2 fruit fly cellular contexts compared by ENCODE assay signal in genomic region chrX:13143100-13143499, dm6.
A peak's percentile ranks its signal among the peaks of the same experiment; 100 is the strongest.
TF ChIP-seq lines count a peak whose summit lies in the region.

No protein-coding gene starts in this region.

TF ChIP-seq in whole organism, embryonic, 481 proteins besides CTCF, POLR2A, EP300 and RAD21 (continued from another document and continues in another):
- peak; percentile 33; the same call in 1 of the 2 replicates for TF ChIP-seq seq (GFP tag; IDR thresholded peaks at IDR 0.05; lab: Robert Waterston, UW)
- TF ChIP-seq CG16863 (GFP tag; optimal IDR thresholded peaks at IDR 0.05; lab: Kevin White, UChicago): no peak
- peak; percentile 66 for TF ChIP-seq CG17359 (tag; optimal IDR thresholded peaks at IDR 0.05; lab: Kevin White, UChicago)
- peak; percentile 34 for TF ChIP-seq Xbp1 (GFP tag; optimal IDR thresholded peaks at IDR 0.05; lab: Kevin White, UChicago)
- TF ChIP-seq Fer2 (tag; optimal IDR thresholded peaks at IDR 0.05; lab: Kevin White, UChicago): no peak
- no peak for TF ChIP-seq ATbp (GFP tag; optimal IDR thresholded peaks at IDR 0.05; lab: Kevin White, UChicago)
- peak; percentile 6 for TF ChIP-seq Six4 (GFP tag; optimal IDR thresholded peaks at IDR 0.05; lab: Kevin White, UChicago)
- TF ChIP-seq chn (GFP tag; optimal IDR thresholded peaks at IDR 0.05; lab: Kevin White, UChicago): no peak
- TF ChIP-seq CG16779 (GFP tag; IDR thresholded peaks at IDR 0.05; lab: Robert Waterston, UW): no peak
- no peak for TF ChIP-seq emc (GFP tag; optimal IDR thresholded peaks at IDR 0.05; lab: Kevin White, UChicago)
- TF ChIP-seq unpg (GFP tag; optimal IDR thresholded peaks at IDR 0.05; lab: Kevin White, UChicago): peak; percentile 63
- TF ChIP-seq CG10147 (GFP tag; optimal IDR thresholded peaks at IDR 0.05; lab: Kevin White, UChicago): no peak
- TF ChIP-seq CG13296 (GFP tag; optimal IDR thresholded peaks at IDR 0.05; lab: Kevin White, UChicago): peak; percentile 31
- TF ChIP-seq cwo (GFP tag; optimal IDR thresholded peaks at IDR 0.05; lab: Kevin White, UChicago): no peak
- no peak for TF ChIP-seq dimm (GFP tag; IDR thresholded peaks at IDR 0.05; lab: Robert Waterston, UW)
- TF ChIP-seq fd102C (GFP tag; optimal IDR thresholded peaks at IDR 0.05; lab: Kevin White, UChicago): peak; percentile 10
- TF ChIP-seq CG3726 (GFP tag; IDR thresholded peaks at IDR 0.05; lab: Robert Waterston, UW): no peak
- TF ChIP-seq CG1602 (GFP tag; optimal IDR thresholded peaks at IDR 0.05; lab: Kevin White, UChicago): no peak
- TF ChIP-seq CG30403 (GFP tag; optimal IDR thresholded peaks at IDR 0.05; lab: Kevin White, UChicago): peak; percentile 18
- peak; percentile 9 for TF ChIP-seq bcd (GFP tag; optimal IDR thresholded peaks at IDR 0.05; lab: Kevin White, UChicago)
- TF ChIP-seq CG12659 (GFP tag; optimal IDR thresholded peaks at IDR 0.05; lab: Kevin White, UChicago): peak; percentile 25
- TF ChIP-seq amos (GFP tag; IDR thresholded peaks at IDR 0.05; lab: Robert Waterston, UW; ENCODE audit: partially characterized antibody): no peak
- peak; percentile 3 for TF ChIP-seq CG8924 (tag; optimal IDR thresholded peaks at IDR 0.05; lab: Kevin White, UChicago)
- TF ChIP-seq Pdp1 (GFP tag; optimal IDR thresholded peaks at IDR 0.05; lab: Kevin White, UChicago): peak in 1 of 2 experiments; percentile 21
- no peak for TF ChIP-seq toy (GFP tag; IDR thresholded peaks at IDR 0.05; lab: Robert Waterston, UW)
- TF ChIP-seq pan (optimal IDR thresholded peaks at IDR 0.05; lab: Kevin White, UChicago): no peak
- peak in 1 of 2 experiments; percentile 33 for TF ChIP-seq pan (GFP tag; optimal IDR thresholded peaks at IDR 0.05 in 1 of 2, IDR thresholded peaks at IDR 0.05 in 1 of 2)
- TF ChIP-seq CG18619 (GFP tag; optimal IDR thresholded peaks at IDR 0.05; lab: Kevin White, UChicago): no peak
- TF ChIP-seq Mad (GFP tag; optimal IDR thresholded peaks at IDR 0.05; lab: Kevin White, UChicago): no peak
- TF ChIP-seq Side (GFP tag; optimal IDR thresholded peaks at IDR 0.05; lab: Kevin White, UChicago): no peak
- no peak for TF ChIP-seq hkb (optimal IDR thresholded peaks at IDR 0.05; lab: Kevin White, UChicago)
- peak; percentile 66 for TF ChIP-seq hkb (GFP tag; IDR thresholded peaks at IDR 0.05; lab: Robert Waterston, UW)
- TF ChIP-seq Dbx (GFP tag; IDR thresholded peaks at IDR 0.05; lab: Robert Waterston, UW): no peak
- peak; percentile 6 for TF ChIP-seq run (tag; optimal IDR thresholded peaks at IDR 0.05; lab: Kevin White, UChicago)
- peak; percentile 76 for TF ChIP-seq CG7271 (tag; optimal IDR thresholded peaks at IDR 0.05; lab: Kevin White, UChicago)
- peak; percentile 36 for TF ChIP-seq CG10209 (GFP tag; optimal IDR thresholded peaks at IDR 0.05; lab: Kevin White, UChicago)
- no peak for TF ChIP-seq ara (GFP tag; IDR thresholded peaks at IDR 0.05; lab: Robert Waterston, UW)
- TF ChIP-seq ken (GFP tag; IDR thresholded peaks at IDR 0.05; lab: Robert Waterston, UW): no peak
- no peak for TF ChIP-seq CG16815 (GFP tag; optimal IDR thresholded peaks at IDR 0.05; lab: Kevin White, UChicago)
- TF ChIP-seq Atf3 (GFP tag; optimal IDR thresholded peaks at IDR 0.05; lab: Kevin White, UChicago): no peak
- TF ChIP-seq MBD-R2 (GFP tag; IDR thresholded peaks at IDR 0.05; lab: Robert Waterston, UW): no peak
- 0 out of 3 replicates have a peak, but pooled peaks have one; percentile 12 for TF ChIP-seq B-H1 (GFP tag; IDR thresholded peaks at IDR 0.05; lab: Robert Waterston, UW)
- TF ChIP-seq CG4820 (GFP tag; optimal IDR thresholded peaks at IDR 0.05; lab: Kevin White, UChicago): peak; percentile 10
- peak; percentile 40; the same call in 1 of the 2 replicates for TF ChIP-seq CG14667 (GFP tag; IDR thresholded peaks at IDR 0.05; lab: Robert Waterston, UW)
- TF ChIP-seq dysf (GFP tag; IDR thresholded peaks at IDR 0.05; lab: Robert Waterston, UW): peak; percentile 46; the same call in 2 of the 3 replicates
- TF ChIP-seq psq (GFP tag; optimal IDR thresholded peaks at IDR 0.05; lab: Kevin White, UChicago): no peak
- no peak for TF ChIP-seq CG14965 (GFP tag; optimal IDR thresholded peaks at IDR 0.05; lab: Kevin White, UChicago; ENCODE audit: borderline replicate concordance)
- TF ChIP-seq CG33213 (GFP tag; optimal IDR thresholded peaks at IDR 0.05; lab: Kevin White, UChicago): no peak
- no peak for TF ChIP-seq TFAM (GFP tag; optimal IDR thresholded peaks at IDR 0.05; lab: Kevin White, UChicago)
- peak; percentile 10 for TF ChIP-seq CG5180 (GFP tag; optimal IDR thresholded peaks at IDR 0.05; lab: Kevin White, UChicago)
- no peak for TF ChIP-seq Kr (GFP tag; optimal IDR thresholded peaks at IDR 0.05; lab: Kevin White, UChicago)
- TF ChIP-seq wor (GFP tag; IDR thresholded peaks at IDR 0.05; lab: Robert Waterston, UW): no peak
- TF ChIP-seq CG12219 (GFP tag; optimal IDR thresholded peaks at IDR 0.05; lab: Kevin White, UChicago): peak; percentile 29
- TF ChIP-seq CG11695 (GFP tag; IDR thresholded peaks at IDR 0.05; lab: Robert Waterston, UW): peak; percentile 52; the same call in 1 of the 3 replicates
- peak; percentile 61 for TF ChIP-seq CG2712 (tag; optimal IDR thresholded peaks at IDR 0.05; lab: Kevin White, UChicago)
- no peak for TF ChIP-seq Tbp (GFP tag; optimal IDR thresholded peaks at IDR 0.05; lab: Kevin White, UChicago)
- TF ChIP-seq tll (GFP tag; optimal IDR thresholded peaks at IDR 0.05; lab: Kevin White, UChicago): no peak
- TF ChIP-seq CG12391 (tag; optimal IDR thresholded peaks at IDR 0.05; lab: Kevin White, UChicago): peak; percentile 40
- TF ChIP-seq CG8089 (GFP tag; optimal IDR thresholded peaks at IDR 0.05; lab: Kevin White, UChicago): no peak
- TF ChIP-seq CG15269 (tag; optimal IDR thresholded peaks at IDR 0.05; lab: Kevin White, UChicago): peak; percentile 54
- TF ChIP-seq GATAe (GFP tag; conservative IDR thresholded peaks at IDR 0.05; lab: Robert Waterston, UW): no peak
- no peak for TF ChIP-seq CG3281 (GFP tag; optimal IDR thresholded peaks at IDR 0.05; lab: Kevin White, UChicago)
- no peak for TF ChIP-seq BEAF-32 (GFP tag; optimal IDR thresholded peaks at IDR 0.05; lab: Kevin White, UChicago)
- TF ChIP-seq CG17385 (GFP tag; optimal IDR thresholded peaks at IDR 0.05; lab: Kevin White, UChicago): peak; percentile 61
- peak; percentile 43; the same call in 1 of the 2 replicates for TF ChIP-seq CG31441 (GFP tag; IDR thresholded peaks at IDR 0.05; lab: Robert Waterston, UW)
- TF ChIP-seq stwl (tag; optimal IDR thresholded peaks at IDR 0.05; lab: Kevin White, UChicago): no peak
- TF ChIP-seq CG6683 (GFP tag; optimal IDR thresholded peaks at IDR 0.05; lab: Kevin White, UChicago): no peak

TF ChIP-seq in whole organism, prepupa, 60 proteins besides CTCF, POLR2A, EP300 and RAD21 (continued from another document):
- peak; percentile 81 to 89 for TF ChIP-seq ss (GFP tag; optimal IDR thresholded peaks at IDR 0.05; lab: Kevin White, UChicago)
- peak; percentile 61 for TF ChIP-seq fd59A (GFP tag; optimal IDR thresholded peaks at IDR 0.05; lab: Kevin White, UChicago)
- no peak for TF ChIP-seq Ets21C (GFP tag; optimal IDR thresholded peaks at IDR 0.05; lab: Kevin White, UChicago)
- peak; percentile 81 for TF ChIP-seq svp (GFP tag; lab: Kevin White, UChicago)
- TF ChIP-seq net (GFP tag; optimal IDR thresholded peaks at IDR 0.05; lab: Kevin White, UChicago): peak; percentile 77
- peak; percentile 46 for TF ChIP-seq Ets96B (tag; optimal IDR thresholded peaks at IDR 0.05; lab: Kevin White, UChicago)
- peak; percentile 91 for TF ChIP-seq CG6163 (GFP tag; IDR thresholded peaks at IDR 0.05; lab: Robert Waterston, UW)
- peak; percentile 37 for TF ChIP-seq cyc (GFP tag; optimal IDR thresholded peaks at IDR 0.05; lab: Kevin White, UChicago)
- peak; percentile 92 for TF ChIP-seq CG15336 (GFP tag; IDR thresholded peaks at IDR 0.05; lab: Robert Waterston, UW)
- TF ChIP-seq CG6276 (GFP tag; optimal IDR thresholded peaks at IDR 0.05; lab: Kevin White, UChicago): peak; percentile 87
- TF ChIP-seq Gug (GFP tag; IDR thresholded peaks at IDR 0.05; lab: Robert Waterston, UW): peak; percentile 76
- TF ChIP-seq CG8319 (GFP tag; optimal IDR thresholded peaks at IDR 0.05; lab: Kevin White, UChicago): peak; percentile 34
- peak; percentile 16 for TF ChIP-seq Blimp-1 (GFP tag; optimal IDR thresholded peaks at IDR 0.05; lab: Kevin White, UChicago)
- peak; percentile 69 for TF ChIP-seq CG6808 (GFP tag; optimal IDR thresholded peaks at IDR 0.05; lab: Kevin White, UChicago)
- TF ChIP-seq CG4318 (GFP tag; optimal IDR thresholded peaks at IDR 0.05; lab: Kevin White, UChicago): peak; percentile 91
- no peak for TF ChIP-seq Eip93F (GFP tag; optimal IDR thresholded peaks at IDR 0.05; lab: Kevin White, UChicago)
- peak; percentile 49 for TF ChIP-seq CG31627 (GFP tag; optimal IDR thresholded peaks at IDR 0.05; lab: Kevin White, UChicago)
- TF ChIP-seq CG32006 (GFP tag; optimal IDR thresholded peaks at IDR 0.05; lab: Kevin White, UChicago): peak; percentile 89
- peak; percentile 73 for TF ChIP-seq CG8632 (GFP tag; optimal IDR thresholded peaks at IDR 0.05; lab: Kevin White, UChicago)
- TF ChIP-seq dac (GFP tag; optimal IDR thresholded peaks at IDR 0.05; lab: Kevin White, UChicago): peak; percentile 64
- TF ChIP-seq CG8119 (GFP tag; IDR thresholded peaks at IDR 0.05; lab: Robert Waterston, UW): peak; percentile 91
- TF ChIP-seq CG6792 (GFP tag; optimal IDR thresholded peaks at IDR 0.05; lab: Kevin White, UChicago): peak; percentile 63
- peak; percentile 49; the same call in 1 of the 2 replicates for TF ChIP-seq CG11294 (GFP tag; IDR thresholded peaks at IDR 0.05; lab: Robert Waterston, UW)
- TF ChIP-seq Sox15 (GFP tag; optimal IDR thresholded peaks at IDR 0.05; lab: Kevin White, UChicago): peak; percentile 30
- peak; percentile 95 for TF ChIP-seq Eip78C (GFP tag; lab: Kevin White, UChicago)
- TF ChIP-seq OdsH (GFP tag; optimal IDR thresholded peaks at IDR 0.05; lab: Kevin White, UChicago): peak; percentile 82
- TF ChIP-seq Smox (GFP tag; optimal IDR thresholded peaks at IDR 0.05; lab: Kevin White, UChicago): peak; percentile 64
- peak; percentile 81 for TF ChIP-seq pdm3 (GFP tag; optimal IDR thresholded peaks at IDR 0.05; lab: Kevin White, UChicago)
- TF ChIP-seq CG16779 (tag; optimal IDR thresholded peaks at IDR 0.05; lab: Kevin White, UChicago): peak; percentile 60
- TF ChIP-seq CG3032 (tag; optimal IDR thresholded peaks at IDR 0.05; lab: Kevin White, UChicago): peak; percentile 75
- peak; percentile 73 for TF ChIP-seq CG11762 (GFP tag; optimal IDR thresholded peaks at IDR 0.05; lab: Kevin White, UChicago; ENCODE audit: insufficient read depth)
- peak; percentile 7 for TF ChIP-seq CG6854 (GFP tag; optimal IDR thresholded peaks at IDR 0.05; lab: Kevin White, UChicago)
- no peak for TF ChIP-seq fkh (GFP tag; optimal IDR thresholded peaks at IDR 0.05; lab: Kevin White, UChicago)
- TF ChIP-seq CG3919 (GFP tag; optimal IDR thresholded peaks at IDR 0.05; lab: Kevin White, UChicago): peak; percentile 82
- peak; percentile 58 for TF ChIP-seq CG9139 (GFP tag; optimal IDR thresholded peaks at IDR 0.05; lab: Kevin White, UChicago)
- peak; percentile 63 for TF ChIP-seq Sox102F (GFP tag; optimal IDR thresholded peaks at IDR 0.05; lab: Kevin White, UChicago)
- peak; percentile 78 for TF ChIP-seq Lpt (GFP tag; optimal IDR thresholded peaks at IDR 0.05; lab: Kevin White, UChicago)
